Worm (Caenorhabditis elegans): ENCODE data around the gene str-85.

DNA sequence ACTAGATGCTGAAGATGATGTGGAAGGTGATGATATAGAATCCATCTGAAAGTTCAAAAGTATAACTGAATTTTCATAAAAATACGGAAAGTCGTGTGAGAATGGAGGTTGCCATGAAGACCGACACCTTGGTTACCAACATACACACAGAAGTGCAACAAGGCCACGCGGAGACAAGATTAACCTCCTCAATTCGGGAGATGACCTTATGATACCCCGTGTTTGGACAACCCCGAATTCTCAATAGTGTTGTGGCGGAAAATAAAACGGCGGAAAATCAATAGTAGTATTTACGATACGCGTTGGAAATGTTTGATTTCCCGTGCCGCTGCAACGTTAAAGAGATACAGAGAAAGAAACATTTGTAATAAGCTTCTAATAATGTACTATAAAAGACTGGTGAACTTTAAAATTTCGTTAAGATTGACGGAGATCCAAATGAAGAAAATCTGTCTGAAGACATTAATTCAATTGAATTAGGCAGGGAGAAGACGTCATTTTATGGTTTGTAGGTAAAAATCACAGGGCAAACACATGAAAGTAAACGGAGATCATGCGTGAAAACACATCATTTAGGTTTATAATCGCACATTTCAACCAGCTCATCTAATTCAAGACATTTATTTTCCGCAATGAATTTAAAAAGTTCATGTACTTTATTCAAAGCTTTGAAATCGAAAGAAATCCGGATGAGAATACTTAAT, 21.4 kb downstream of the str-85 start, which contains the start of gene nhr-44:
- TF ChIP-seq ceh-18 (tag; optimal IDR thresholded peaks at IDR 0.05): no peak
- TF ChIP-seq pha-4 (tag; optimal IDR thresholded peaks at IDR 0.05): no peak
- no peak for TF ChIP-seq F13H6.1 (tag; optimal IDR thresholded peaks at IDR 0.05)
- TF ChIP-seq dve-1 (tag; optimal IDR thresholded peaks at IDR 0.05): no peak
- TF ChIP-seq ref-2 (tag; optimal IDR thresholded peaks at IDR 0.05): no peak
- TF ChIP-seq ceh-14 (tag; optimal IDR thresholded peaks at IDR 0.05): no peak
- TF ChIP-seq nhr-11 (tag; optimal IDR thresholded peaks at IDR 0.05): no peak
- TF ChIP-seq hlh-6 (tag; optimal IDR thresholded peaks at IDR 0.05): no peak
- no peak for TF ChIP-seq ama-1 (optimal IDR thresholded peaks at IDR 0.05)
- no peak for TF ChIP-seq eyg-1 (tag; optimal IDR thresholded peaks at IDR 0.05)
- no peak for TF ChIP-seq hlh-8 (tag; optimal IDR thresholded peaks at IDR 0.05)
- TF ChIP-seq ahr-1 (tag; optimal IDR thresholded peaks at IDR 0.05): no peak

Measured in whole organism, late embryonic.